Worm (Caenorhabditis elegans) whole organism, young adult: ENCODE results near the gene F44E7.9.

Experiments used
- B0035.1 ChIP-seq: sonication (generic microtip); optimal IDR thresholded peaks from 2 replicates; lab custom pipeline; 2016; ENCODE audit warnings: missing genetic modification characterization, mild to moderate bottlenecking, missing compliant biosample characterization, missing genotype, missing genetic modification reagents
- B0336.3 ChIP-seq: fragments of 200-800 bp; sonication (Bioruptor generic); IDR thresholded peaks from 2 replicates; pipeline ENCODE4 v1.3.6; 2022; ENCODE audit warnings: missing genetic modification characterization, missing compliant biosample characterization
- D2030.7 ChIP-seq: fragments of 200-800 bp; sonication (Bioruptor generic); IDR thresholded peaks from 2 replicates; pipeline ENCODE4 v1.3.6; 2022; ENCODE audit warnings: missing genetic modification reagents, missing genetic modification characterization, missing compliant biosample characterization
- F10E7.11 ChIP-seq: sonication (generic microtip); optimal IDR thresholded peaks from 2 replicates; lab custom pipeline; 2017; ENCODE audit warnings: mild to moderate bottlenecking, missing genetic modification characterization, moderate library complexity, missing compliant biosample characterization
- F22D6.2 ChIP-seq: sonication (generic microtip); optimal IDR thresholded peaks from 2 replicates; lab custom pipeline; 2016; ENCODE audit warnings: mild to moderate bottlenecking, missing genetic modification characterization, missing compliant biosample characterization
- F23B12.7 ChIP-seq: sonication (generic microtip); optimal IDR thresholded peaks from 2 replicates; lab custom pipeline; 2017; ENCODE audit warnings: missing genetic modification characterization, mild to moderate bottlenecking, missing compliant biosample characterization, antibody characterized with exemption, moderate library complexity; ENCODE audit not compliant: insufficient read depth
- F57C9.4 ChIP-seq: sonication (generic microtip); optimal IDR thresholded peaks from 2 replicates; lab custom pipeline; 2017; ENCODE audit warnings: mild to moderate bottlenecking, missing genetic modification characterization, missing compliant biosample characterization
- K12H6.12 ChIP-seq: fragments of 200-800 bp; sonication (Bioruptor generic); optimal IDR thresholded peaks from 2 replicates; lab custom pipeline; 2018; ENCODE audit warnings: mild to moderate bottlenecking, missing genetic modification characterization, missing compliant biosample characterization
- Y53G8AR.9 ChIP-seq: fragments of 200-800 bp; sonication (Bioruptor generic); conservative IDR thresholded peaks from 2 replicates; pipeline ENCODE4 v1.3.6; 2022; ENCODE audit warnings: missing genetic modification reagents, missing genetic modification characterization, missing compliant biosample characterization
- Y56A3A.18 ChIP-seq: fragments of 200-800 bp; sonication (Bioruptor generic); IDR thresholded peaks from 2 replicates; pipeline ENCODE4 v1.3.6; 2022; ENCODE audit warnings: missing genetic modification reagents, missing genetic modification characterization, missing compliant biosample characterization
- Y95B8A.8 ChIP-seq: fragments of 200-800 bp; sonication (Bioruptor generic); IDR thresholded peaks from 2 replicates; pipeline ENCODE4 v1.3.6; 2022; ENCODE audit warnings: missing genetic modification reagents, missing genetic modification characterization, missing compliant biosample characterization
- ama-1 ChIP-seq, 3 experiments: fragments of 150-350 bp in 1 of 3; sonication (generic microtip) in 2 of 3; optimal IDR thresholded peaks; 2 replicates each; lab custom pipeline; 2014 to 2018; ENCODE audit warnings: missing biosample characterization in 2 of 3, missing genetic modification characterization in 2 of 3, missing genetic modification reagents in 2 of 3
- aptf-2 ChIP-seq: fragments of 200-800 bp; sonication (Bioruptor generic); conservative IDR thresholded peaks from 2 replicates; pipeline ENCODE4 v1.3.6; 2022; ENCODE audit warnings: missing genetic modification reagents, missing genetic modification characterization, missing compliant biosample characterization
- attf-6 ChIP-seq: fragments of 200-800 bp; sonication (Bioruptor generic); IDR thresholded peaks from 2 replicates; pipeline ENCODE4 v1.3.6; 2022; ENCODE audit warnings: missing genetic modification reagents, missing genetic modification characterization, missing compliant biosample characterization
- cebp-2 ChIP-seq: fragments of 200-800 bp; sonication (Bioruptor generic); IDR thresholded peaks from 2 replicates; pipeline ENCODE4 v1.3.6; 2022; ENCODE audit warnings: missing genetic modification characterization, missing compliant biosample characterization
- ceh-40 ChIP-seq: fragments of 200-800 bp; sonication (Bioruptor generic); IDR thresholded peaks from 2 replicates; pipeline ENCODE4 v1.3.6; 2022; ENCODE audit warnings: missing genetic modification characterization, missing compliant biosample characterization
- ceh-79 ChIP-seq: sonication (generic microtip); optimal IDR thresholded peaks from 2 replicates; lab custom pipeline; 2017; ENCODE audit warnings: mild to moderate bottlenecking, missing genetic modification characterization, missing compliant biosample characterization
- dpff-1 ChIP-seq: sonication (generic microtip); optimal IDR thresholded peaks from 2 replicates; lab custom pipeline; 2017; ENCODE audit warnings: mild to moderate bottlenecking, missing genetic modification characterization, missing compliant biosample characterization
- efl-1 ChIP-seq: fragments of 150-350 bp; optimal IDR thresholded peaks from 2 replicates; lab custom pipeline; 2014; ENCODE audit warnings: missing biosample characterization, missing genetic modification reagents, missing genetic modification characterization
- him-1 ChIP-seq: sonication (generic microtip); optimal IDR thresholded peaks from 2 replicates; lab custom pipeline; 2016; ENCODE audit warnings: missing genotype, missing genetic modification reagents, missing genetic modification characterization, missing compliant biosample characterization
- hlh-12 ChIP-seq: sonication (generic microtip); optimal IDR thresholded peaks from 2 replicates; lab custom pipeline; 2016; ENCODE audit warnings: missing genetic modification characterization, missing compliant biosample characterization
- hmg-1.2 ChIP-seq: fragments of 200-800 bp; sonication (Bioruptor generic); IDR thresholded peaks from 2 replicates; pipeline ENCODE4 v1.3.6; 2022; ENCODE audit warnings: missing genetic modification reagents, missing genetic modification characterization, missing compliant biosample characterization
- hmg-20 ChIP-seq: fragments of 200-800 bp; sonication (Bioruptor generic); IDR thresholded peaks from 2 replicates; pipeline ENCODE4 v1.3.6; 2022; ENCODE audit warnings: missing genetic modification reagents, missing genetic modification characterization, missing compliant biosample characterization
- hsf-1 ChIP-seq: fragments of 200-800 bp; sonication (Bioruptor generic); IDR thresholded peaks from 2 replicates; pipeline ENCODE4 v1.3.6; 2022; ENCODE audit warnings: missing genetic modification reagents, missing genetic modification characterization, missing compliant biosample characterization
- let-526 ChIP-seq: fragments of 200-800 bp; sonication (Bioruptor generic); IDR thresholded peaks from 2 replicates; pipeline ENCODE4 v1.3.6; 2022; ENCODE audit warnings: missing genetic modification reagents, missing genetic modification characterization, missing compliant biosample characterization
- let-607 ChIP-seq, 2 experiments: fragments of 200-800 bp in 1 of 2; sonication (Bioruptor generic) in 1 of 2; sonication (generic microtip) in 1 of 2; optimal IDR thresholded peaks; 2 replicates each; lab custom pipeline; 2016 to 2018; ENCODE audit warnings: mild to moderate bottlenecking in 2 of 2, missing compliant biosample characterization in 2 of 2, missing genetic modification characterization in 2 of 2, moderate library complexity in 2 of 2, missing genotype in 1 of 2
- lin-40 ChIP-seq: sonication (generic microtip); optimal IDR thresholded peaks from 2 replicates; lab custom pipeline; 2016; ENCODE audit warnings: missing genetic modification characterization, mild to moderate bottlenecking, missing compliant biosample characterization, missing genotype, missing genetic modification reagents
- lir-1 ChIP-seq: fragments of 200-800 bp; sonication (Bioruptor generic); conservative IDR thresholded peaks from 2 replicates; pipeline ENCODE4 v1.3.6; 2022; ENCODE audit warnings: missing genetic modification reagents, missing genetic modification characterization, missing compliant biosample characterization
- mes-4 ChIP-seq: sonication (generic microtip); optimal IDR thresholded peaks from 2 replicates; lab custom pipeline; 2016; ENCODE audit warnings: missing genotype, missing genetic modification characterization, missing compliant biosample characterization
- nhr-27 ChIP-seq: fragments of 200-800 bp; sonication (Bioruptor generic); optimal IDR thresholded peaks from 2 replicates; lab custom pipeline; 2018; ENCODE audit warnings: mild to moderate bottlenecking, missing genetic modification characterization, moderate library complexity, missing compliant biosample characterization
- rec-8 ChIP-seq, 2 experiments: sonication (generic microtip); optimal IDR thresholded peaks; 2 replicates each; lab custom pipeline; 2016; ENCODE audit warnings: mild to moderate bottlenecking in 2 of 2, missing genetic modification characterization in 2 of 2, missing genetic modification reagents in 2 of 2, missing genotype in 2 of 2, missing biosample characterization in 1 of 2, missing compliant biosample characterization in 1 of 2, moderate library complexity in 1 of 2
- sdz-38 ChIP-seq: sonication (generic microtip); optimal IDR thresholded peaks from 2 replicates; lab custom pipeline; 2016; ENCODE audit warnings: missing genotype, missing genetic modification characterization, missing compliant biosample characterization
- snpc-1.1 ChIP-seq: sonication (generic microtip); optimal IDR thresholded peaks from 2 replicates; lab custom pipeline; 2017; ENCODE audit warnings: missing genetic modification characterization, mild to moderate bottlenecking, missing compliant biosample characterization, antibody characterized with exemption, moderate library complexity, missing genotype, missing genetic modification reagents; ENCODE audit not compliant: insufficient read depth
- snpc-4 ChIP-seq, 5 experiments: fragments of 150-350 bp in 1 of 5; sonication (generic microtip) in 4 of 5; optimal IDR thresholded peaks; 2 replicates each; lab custom pipeline; 2014 to 2018; ENCODE audit warnings: missing genetic modification characterization in 5 of 5, missing biosample characterization in 3 of 5, antibody characterized with exemption in 2 of 5, mild to moderate bottlenecking in 2 of 5, missing compliant biosample characterization in 2 of 5, missing genotype in 2 of 5, moderate library complexity in 2 of 5, missing genetic modification reagents in 1 of 5
- tbp1 ChIP-seq: fragments of 200-800 bp; sonication (Bioruptor generic); optimal IDR thresholded peaks from 2 replicates; lab custom pipeline; 2018; ENCODE audit warnings: mild to moderate bottlenecking, missing genetic modification characterization, missing compliant biosample characterization
- tbx-9 ChIP-seq: sonication (generic microtip); optimal IDR thresholded peaks from 2 replicates; lab custom pipeline; 2016; ENCODE audit warnings: borderline replicate concordance, missing genetic modification characterization, inconsistent platforms, missing compliant biosample characterization
- tlf-1 ChIP-seq: fragments of 200-800 bp; sonication (Bioruptor generic); optimal IDR thresholded peaks from 2 replicates; lab custom pipeline; 2018; ENCODE audit warnings: mild to moderate bottlenecking, missing genetic modification characterization, missing compliant biosample characterization
- unc-62 ChIP-seq: fragments of 150-350 bp; optimal IDR thresholded peaks from 2 replicates; lab custom pipeline; 2014; ENCODE audit warnings: missing biosample characterization, missing genetic modification reagents, missing genetic modification characterization
- zim-3 ChIP-seq: sonication (generic microtip); optimal IDR thresholded peaks from 2 replicates; lab custom pipeline; 2017; ENCODE audit warnings: mild to moderate bottlenecking, missing genetic modification characterization, moderate library complexity, missing compliant biosample characterization
- ztf-25 ChIP-seq: fragments of 200-800 bp; sonication (Bioruptor generic); IDR thresholded peaks from 2 replicates; pipeline ENCODE4 v1.3.6; 2022; ENCODE audit warnings: missing genetic modification reagents, missing genetic modification characterization, missing compliant biosample characterization
- ztf-26 ChIP-seq: sonication (generic microtip); optimal IDR thresholded peaks from 2 replicates; lab custom pipeline; 2017; ENCODE audit warnings: missing genetic modification characterization, missing compliant biosample characterization
- ztf-28 ChIP-seq: fragments of 200-800 bp; sonication (Bioruptor generic); IDR thresholded peaks from 2 replicates; pipeline ENCODE4 v1.3.6; 2022; ENCODE audit warnings: missing genetic modification reagents, missing genetic modification characterization, missing compliant biosample characterization
- ztf-3 ChIP-seq: fragments of 200-800 bp; sonication (Bioruptor generic); optimal IDR thresholded peaks from 2 replicates; lab custom pipeline; 2018; ENCODE audit warnings: mild to moderate bottlenecking, missing genetic modification characterization, missing compliant biosample characterization
- ztf-6 ChIP-seq: fragments of 200-800 bp; sonication (Bioruptor generic); IDR thresholded peaks from 2 replicates; pipeline ENCODE4 v1.3.6; 2022; ENCODE audit warnings: missing genetic modification reagents, missing genetic modification characterization, missing compliant biosample characterization

The F44E7.9 gene

ce11 chrV:5836616-5836982, 45.6 kb downstream of the F44E7.9 start, which contains the start of gene col-140:
TSS of gene col-140 (minus strand) at chrV:5836834.
- TF ChIP-seq Y56A3A.18 (no peak), lin-40 (tag; lab: Kevin White, UChicago) (peak; percentile 51)

- TF ChIP-seq let-607 (tag; optimal IDR thresholded peaks at IDR 0.05; lab: Kevin White, UChicago) (no peak), mes-4 (no peak), F23B12.7 (no peak), him-1 (tag; lab: Kevin White, UChicago) (no peak), attf-6 (no peak), ztf-26 (tag; lab: Kevin White, UChicago) (no peak), ztf-25 (GFP tag; lab: Robert Waterston, UW) (no peak), F10E7.11 (tag; lab: Kevin White, UChicago) (no peak), nhr-27 (no peak), hmg-1.2 (GFP tag; lab: Robert Waterston, UW) (no peak), aptf-2 (GFP tag; lab: Robert Waterston, UW) (no peak), rec-8 (tag; optimal IDR thresholded peaks at IDR 0.05; lab: Kevin White, UChicago) (no peak), B0035.1 (no peak), cebp-2 (GFP tag; lab: Robert Waterston, UW) (0 out of 2 replicates have a peak, but pooled peaks have one; percentile 41), B0336.3 (GFP tag; lab: Robert Waterston, UW) (no peak), tbp1 (GFP tag; lab: Kevin White, UChicago) (no peak), F57C9.4 (peak; percentile 46), Y95B8A.8 (GFP tag; lab: Robert Waterston, UW) (0 out of 2 replicates have a peak, but pooled peaks have one; percentile 56), zim-3 (tag; lab: Kevin White, UChicago) (no peak), unc-62 (GFP tag; lab: Kevin White, UChicago) (no peak), lin-40 (tag; lab: Kevin White, UChicago) (peak; percentile 50), hsf-1 (peak; percentile 8; the same call in 1 of the 2 replicates), ztf-28 (GFP tag; lab: Robert Waterston, UW) (peak; percentile 10; the same call in 1 of the 2 replicates), ztf-3 (GFP tag; lab: Kevin White, UChicago) (no peak), let-526 (GFP tag; lab: Robert Waterston, UW) (no peak), tbx-9 (tag; lab: Kevin White, UChicago) (no peak), snpc-4 (GFP tag; optimal IDR thresholded peaks at IDR 0.05; lab: Kevin White, UChicago) (no peak), snpc-4 (tag; optimal IDR thresholded peaks at IDR 0.05; lab: Kevin White, UChicago) (no peak), dpff-1 (tag; lab: Kevin White, UChicago) (no peak), hlh-12 (tag; lab: Kevin White, UChicago) (no peak), ztf-6 (GFP tag; lab: Robert Waterston, UW) (no peak), efl-1 (GFP tag; lab: Kevin White, UChicago) (no peak), tlf-1 (GFP tag; lab: Kevin White, UChicago) (no peak), hmg-20 (GFP tag; lab: Robert Waterston, UW) (no peak), Y56A3A.18 (no peak), snpc-1.1 (no peak), ceh-79 (tag; lab: Kevin White, UChicago) (no peak), F22D6.2 (tag; lab: Kevin White, UChicago) (no peak), sdz-38 (tag; lab: Kevin White, UChicago) (no peak), K12H6.12 (tag; lab: Kevin White, UChicago) (no peak), ceh-40 (GFP tag; lab: Robert Waterston, UW) (no peak), ama-1 (optimal IDR thresholded peaks at IDR 0.05; lab: Kevin White, UChicago) (peak; percentile 47), ama-1 (GFP tag; optimal IDR thresholded peaks at IDR 0.05; lab: Kevin White, UChicago) (no peak), Y53G8AR.9 (GFP tag; lab: Robert Waterston, UW) (no peak), lir-1 (GFP tag; lab: Robert Waterston, UW) (no peak), D2030.7 (GFP tag; lab: Robert Waterston, UW) (no peak)
These were observed 47.7 kb downstream of the F44E7.9 start, which contains the start of gene F26F12.2 for ce11 chrV:5838576-5839366. TSS of gene F26F12.2 (minus strand) at chrV:5838613.
